Worm (Caenorhabditis elegans) whole organism, late embryonic: ENCODE data around the gene ehbp-1.

Source experiments
- C38D4.7 ChIP-seq: fragments of 200-800 bp; sonication (Bioruptor generic); optimal IDR thresholded peaks from 2 replicates; lab custom pipeline; 2018; ENCODE audit warnings: mild to moderate bottlenecking, missing genetic modification characterization, moderate library complexity, missing compliant biosample characterization
- F13H6.1 ChIP-seq: sonication (generic microtip); optimal IDR thresholded peaks from 2 replicates; lab custom pipeline; 2016; ENCODE audit warnings: missing genetic modification characterization, missing compliant biosample characterization
- K02D7.2 ChIP-seq: sonication (generic microtip); optimal IDR thresholded peaks from 2 replicates; lab custom pipeline; 2017; ENCODE audit warnings: mild to moderate bottlenecking, missing genetic modification characterization, missing compliant biosample characterization
- K09A11.1 ChIP-seq: sonication (generic microtip); optimal IDR thresholded peaks from 2 replicates; lab custom pipeline; 2017; ENCODE audit warnings: antibody characterized with exemption, mild to moderate bottlenecking, missing genetic modification characterization, missing compliant biosample characterization; ENCODE audit not compliant: insufficient read depth
- Y22D7AL.16 ChIP-seq: sonication (generic microtip); optimal IDR thresholded peaks from 2 replicates; lab custom pipeline; 2016; ENCODE audit warnings: missing genetic modification characterization, missing compliant biosample characterization
- ahr-1 ChIP-seq: sonication (generic microtip); optimal IDR thresholded peaks from 2 replicates; lab custom pipeline; 2016; ENCODE audit warnings: missing genetic modification characterization, missing compliant biosample characterization
- ama-1 ChIP-seq: fragments of 150-350 bp; optimal IDR thresholded peaks from 2 replicates; lab custom pipeline; 2014
- ceh-19 ChIP-seq: fragments of 200-800 bp; sonication (Bioruptor generic); optimal IDR thresholded peaks from 2 replicates; lab custom pipeline; 2018; ENCODE audit warnings: mild to moderate bottlenecking, missing genetic modification characterization, missing compliant biosample characterization
- ceh-2 ChIP-seq: sonication (generic microtip); optimal IDR thresholded peaks from 2 replicates; lab custom pipeline; 2016; ENCODE audit warnings: missing genotype, missing genetic modification characterization, missing compliant biosample characterization
- ceh-30 ChIP-seq: fragments of 150-350 bp; optimal IDR thresholded peaks from 2 replicates; lab custom pipeline; 2014; ENCODE audit warnings: missing biosample characterization, missing genetic modification characterization
- ceh-45 ChIP-seq: fragments of 200-800 bp; sonication (Bioruptor generic); IDR thresholded peaks from 2 replicates; pipeline ENCODE4 v1.3.6; 2022; ENCODE audit warnings: missing genetic modification reagents, missing genetic modification characterization, missing compliant biosample characterization
- ceh-48 ChIP-seq: sonication (generic microtip); optimal IDR thresholded peaks from 2 replicates; lab custom pipeline; 2016; ENCODE audit warnings: missing genetic modification characterization, inconsistent platforms, missing compliant biosample characterization
- dmd-4 ChIP-seq: sonication (generic microtip); optimal IDR thresholded peaks from 2 replicates; lab custom pipeline; 2016; ENCODE audit warnings: borderline replicate concordance, missing genetic modification characterization, missing compliant biosample characterization
- elt-2 ChIP-seq: sonication (generic microtip); optimal IDR thresholded peaks from 2 replicates; lab custom pipeline; 2016; ENCODE audit warnings: missing genetic modification reagents, missing genetic modification characterization, missing compliant biosample characterization
- eyg-1 ChIP-seq: sonication (generic microtip); optimal IDR thresholded peaks from 2 replicates; lab custom pipeline; 2016; ENCODE audit warnings: missing genotype, missing genetic modification characterization, missing compliant biosample characterization
- fax-1 ChIP-seq: sonication (generic microtip); optimal IDR thresholded peaks from 2 replicates; lab custom pipeline; 2016; ENCODE audit warnings: missing genotype, missing genetic modification characterization, missing compliant biosample characterization
- fkh-6 ChIP-seq: sonication (generic microtip); optimal IDR thresholded peaks from 2 replicates; lab custom pipeline; 2016; ENCODE audit warnings: missing genetic modification characterization, missing compliant biosample characterization
- gmeb-2 ChIP-seq: sonication (generic microtip); optimal IDR thresholded peaks from 2 replicates; lab custom pipeline; 2016; ENCODE audit warnings: missing genetic modification characterization, inconsistent platforms, missing compliant biosample characterization
- hlh-13 ChIP-seq: fragments of 200-800 bp; sonication (Bioruptor generic); optimal IDR thresholded peaks from 2 replicates; lab custom pipeline; 2018; ENCODE audit warnings: mild to moderate bottlenecking, missing genetic modification characterization, missing compliant biosample characterization
- hlh-30 ChIP-seq: sonication (generic microtip); optimal IDR thresholded peaks from 2 replicates; lab custom pipeline; 2017; ENCODE audit warnings: antibody characterized with exemption, missing genetic modification characterization, missing compliant biosample characterization; ENCODE audit not compliant: insufficient read depth
- lim-6 ChIP-seq: sonication (generic microtip); optimal IDR thresholded peaks from 2 replicates; lab custom pipeline; 2016; ENCODE audit warnings: missing genetic modification characterization, missing compliant biosample characterization
- lin-11 ChIP-seq: fragments of 200-800 bp; sonication (Bioruptor generic); optimal IDR thresholded peaks from 2 replicates; lab custom pipeline; 2018; ENCODE audit warnings: mild to moderate bottlenecking, missing genetic modification characterization, missing compliant biosample characterization
- nhr-11 ChIP-seq: fragments of 150-350 bp; optimal IDR thresholded peaks from 2 replicates; lab custom pipeline; 2014; ENCODE audit warnings: missing biosample characterization, missing genetic modification characterization
- nhr-232 ChIP-seq: sonication (generic microtip); optimal IDR thresholded peaks from 2 replicates; lab custom pipeline; 2016; ENCODE audit warnings: missing genetic modification characterization, missing compliant biosample characterization
- npax-4 ChIP-seq: sonication (generic microtip); optimal IDR thresholded peaks from 2 replicates; lab custom pipeline; 2016; ENCODE audit warnings: missing genetic modification characterization, missing compliant biosample characterization
- pag-3 ChIP-seq: sonication (generic microtip); optimal IDR thresholded peaks from 2 replicates; lab custom pipeline; 2016; ENCODE audit warnings: missing compliant biosample characterization, missing genetic modification characterization, borderline replicate concordance
- pat-9 ChIP-seq: fragments of 200-800 bp; sonication (Bioruptor generic); optimal IDR thresholded peaks from 2 replicates; lab custom pipeline; 2018; ENCODE audit warnings: mild to moderate bottlenecking, missing genetic modification characterization, moderate library complexity, missing compliant biosample characterization
- pax-1 ChIP-seq: fragments of 150-350 bp; optimal IDR thresholded peaks from 2 replicates; lab custom pipeline; 2014; ENCODE audit warnings: missing biosample characterization, missing genetic modification characterization
- pha-2 ChIP-seq: sonication (generic microtip); optimal IDR thresholded peaks from 2 replicates; lab custom pipeline; 2017; ENCODE audit warnings: mild to moderate bottlenecking, missing genetic modification characterization, missing compliant biosample characterization
- sdc-2 ChIP-seq: sonication (generic microtip); optimal IDR thresholded peaks from 2 replicates; lab custom pipeline; 2016; ENCODE audit warnings: missing genotype, missing genetic modification characterization, missing compliant biosample characterization
- tbx-2 ChIP-seq: sonication (generic microtip); optimal IDR thresholded peaks from 2 replicates; lab custom pipeline; 2016; ENCODE audit warnings: missing genetic modification characterization, missing compliant biosample characterization
- tbx-7 ChIP-seq: sonication (generic microtip); optimal IDR thresholded peaks from 2 replicates; lab custom pipeline; 2016; ENCODE audit warnings: missing genotype, missing genetic modification characterization, missing compliant biosample characterization
- ttx-3 ChIP-seq: sonication (generic microtip); optimal IDR thresholded peaks from 2 replicates; lab custom pipeline; 2016; ENCODE audit warnings: missing genetic modification reagents, missing genetic modification characterization, missing compliant biosample characterization
- unc-3 ChIP-seq, 2 experiments: fragments of 200-800 bp in 1 of 2; sonication (Bioruptor generic) in 1 of 2; sonication (generic microtip) in 1 of 2; conservative IDR thresholded peaks in 1 of 2; optimal IDR thresholded peaks in 1 of 2; 2 replicates each; pipeline versions ENCODE4 v1.3.6 to Lab custom; 2016 to 2022; ENCODE audit warnings: missing compliant biosample characterization in 2 of 2, missing genetic modification characterization in 2 of 2, missing genetic modification reagents in 1 of 2
- unc-42 ChIP-seq: sonication (generic microtip); optimal IDR thresholded peaks from 2 replicates; lab custom pipeline; 2016; ENCODE audit warnings: missing genotype, missing genetic modification characterization, missing compliant biosample characterization
- unc-55 ChIP-seq: sonication (generic microtip); optimal IDR thresholded peaks from 2 replicates; lab custom pipeline; 2017; ENCODE audit warnings: missing biosample characterization, missing genetic modification reagents, missing genetic modification characterization
- unc-86 ChIP-seq: sonication (generic microtip); optimal IDR thresholded peaks from 2 replicates; lab custom pipeline; 2016; ENCODE audit warnings: missing genetic modification characterization, missing compliant biosample characterization
- zip-5 ChIP-seq: sonication (generic microtip); optimal IDR thresholded peaks from 2 replicates; lab custom pipeline; 2016; ENCODE audit warnings: missing genetic modification characterization, missing compliant biosample characterization
- ztf-16 ChIP-seq: sonication (generic microtip); optimal IDR thresholded peaks from 2 replicates; lab custom pipeline; 2017; ENCODE audit warnings: missing genetic modification characterization, missing compliant biosample characterization

ehbp-1 gene

DNA sequence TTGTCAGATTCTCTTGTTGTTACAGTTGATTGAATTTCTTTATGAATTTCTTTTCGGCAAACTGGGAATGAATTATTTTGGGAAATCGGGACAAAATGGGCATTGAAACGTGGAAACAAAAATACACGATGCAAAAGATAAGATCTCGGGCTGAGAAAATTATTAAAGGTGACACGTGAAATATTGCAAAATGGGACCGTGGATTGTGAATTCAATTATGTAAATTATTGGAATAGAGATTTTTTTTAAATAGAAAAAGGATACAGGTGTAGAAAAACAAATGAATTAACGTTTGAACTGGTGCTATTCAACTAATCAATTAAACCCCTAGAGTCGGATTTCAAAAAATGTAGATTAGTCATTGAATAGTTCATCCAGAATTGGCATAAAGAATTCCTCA, 18.3 kb downstream of the ehbp-1 start, which contains the start of gene F25B3.4:
TSS of gene F25B3.4 (minus strand) at position 101 of the 400 bp plus-strand sequence.
- TF ChIP-seq K02D7.2 (tag; lab: Kevin White, UChicago), result no peak
- TF ChIP-seq nhr-232 (tag; lab: Kevin White, UChicago), result no peak
- TF ChIP-seq lim-6 (tag; lab: Kevin White, UChicago), result no peak
- TF ChIP-seq ceh-48 (tag; lab: Kevin White, UChicago), result no peak
- no peak for TF ChIP-seq Y22D7AL.16 (tag; lab: Kevin White, UChicago)
- no peak for TF ChIP-seq fax-1 (tag; lab: Kevin White, UChicago)
- no peak for TF ChIP-seq tbx-2
- no peak for TF ChIP-seq C38D4.7 (GFP tag; lab: Kevin White, UChicago)
- TF ChIP-seq ama-1 (lab: Kevin White, UChicago), result no peak
- TF ChIP-seq ttx-3 (tag; lab: Kevin White, UChicago), result no peak
- TF ChIP-seq nhr-11, result no peak
- TF ChIP-seq elt-2 (tag; lab: Kevin White, UChicago), result no peak
- TF ChIP-seq lin-11, result no peak
- no peak for TF ChIP-seq gmeb-2 (tag; lab: Kevin White, UChicago)
- TF ChIP-seq F13H6.1 (tag; lab: Kevin White, UChicago), result no peak
- TF ChIP-seq npax-4, result no peak
- no peak for TF ChIP-seq pax-1
- no peak for TF ChIP-seq dmd-4 (tag; lab: Kevin White, UChicago)
- no peak for TF ChIP-seq eyg-1 (tag; lab: Kevin White, UChicago)
- TF ChIP-seq unc-86 (tag; lab: Kevin White, UChicago), result no peak

DNA sequence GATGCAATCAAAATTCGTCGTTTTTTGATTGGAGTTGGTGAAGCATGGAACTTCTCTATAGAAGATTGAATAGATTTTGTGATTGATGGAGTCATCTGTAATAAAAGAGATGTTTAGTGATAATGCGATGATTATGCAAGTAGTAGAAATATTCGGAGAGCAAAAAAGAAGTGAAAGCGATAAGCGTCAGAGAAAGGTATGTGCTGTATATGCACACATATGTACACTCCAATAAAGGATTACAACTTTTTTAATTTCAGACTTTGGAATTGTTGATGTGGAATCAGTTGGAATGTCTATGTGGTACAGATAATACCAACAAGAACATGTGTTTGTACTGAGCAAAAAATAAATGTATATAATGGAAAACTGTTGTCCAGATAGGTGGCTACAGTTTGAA, 19.8 kb downstream of the ehbp-1 start, which contains the start of gene F25B3.5:
TSS of gene F25B3.5 (minus strand) at position 101 of the 400 bp plus-strand sequence.
- no peak for TF ChIP-seq unc-3 (GFP tag; conservative IDR thresholded peaks at IDR 0.05; lab: Robert Waterston, UW)
- no peak for TF ChIP-seq unc-3 (tag; optimal IDR thresholded peaks at IDR 0.05; lab: Kevin White, UChicago)
- no peak for TF ChIP-seq pag-3 (tag; lab: Kevin White, UChicago)
- TF ChIP-seq ceh-48 (tag; lab: Kevin White, UChicago), result no peak
- TF ChIP-seq ceh-19 (GFP tag; lab: Kevin White, UChicago), result no peak
- TF ChIP-seq lim-6 (tag; lab: Kevin White, UChicago), result no peak
- TF ChIP-seq K02D7.2 (tag; lab: Kevin White, UChicago), result no peak
- TF ChIP-seq tbx-7 (tag; lab: Kevin White, UChicago), result no peak
- TF ChIP-seq hlh-30 (tag; lab: Kevin White, UChicago), result no peak
- no peak for TF ChIP-seq pha-2 (tag; lab: Kevin White, UChicago)
- TF ChIP-seq K09A11.1, result no peak
- TF ChIP-seq sdc-2 (tag; lab: Kevin White, UChicago), result no peak
- TF ChIP-seq ceh-30 (tag; lab: Kevin White, UChicago), result no peak
- TF ChIP-seq gmeb-2 (tag; lab: Kevin White, UChicago), result no peak
- no peak for TF ChIP-seq pat-9 (tag; lab: Kevin White, UChicago)
- TF ChIP-seq ceh-2, result no peak
- no peak for TF ChIP-seq nhr-232 (tag; lab: Kevin White, UChicago)
- TF ChIP-seq fkh-6 (tag; lab: Kevin White, UChicago), result no peak
- no peak for TF ChIP-seq Y22D7AL.16 (tag; lab: Kevin White, UChicago)

DNA sequence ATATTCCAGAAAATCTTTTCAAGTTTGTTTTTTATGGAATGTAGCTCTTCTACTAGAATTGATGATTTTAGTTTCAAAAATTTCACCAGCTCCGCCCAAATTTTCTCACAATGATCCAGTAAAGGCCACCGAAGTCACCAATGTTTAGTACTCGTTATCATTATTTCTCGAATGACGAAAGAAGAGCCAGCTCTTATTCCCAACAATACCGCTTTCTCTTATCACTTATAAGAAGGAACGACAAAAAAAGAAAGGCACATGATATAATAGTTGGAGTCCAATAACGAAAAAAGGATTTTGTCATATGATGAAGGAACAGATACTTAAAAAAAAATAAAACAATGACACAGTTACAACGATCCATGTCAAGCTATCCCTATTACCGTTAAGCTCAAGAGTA, 20.6 kb downstream of the ehbp-1 start:
- TF ChIP-seq elt-2 (tag; lab: Kevin White, UChicago) (peak; percentile 3), ahr-1 (tag; lab: Kevin White, UChicago) (no peak), nhr-11 (no peak), unc-55 (GFP tag; lab: Kevin White, UChicago) (no peak), ama-1 (lab: Kevin White, UChicago) (no peak), zip-5 (no peak)

DNA sequence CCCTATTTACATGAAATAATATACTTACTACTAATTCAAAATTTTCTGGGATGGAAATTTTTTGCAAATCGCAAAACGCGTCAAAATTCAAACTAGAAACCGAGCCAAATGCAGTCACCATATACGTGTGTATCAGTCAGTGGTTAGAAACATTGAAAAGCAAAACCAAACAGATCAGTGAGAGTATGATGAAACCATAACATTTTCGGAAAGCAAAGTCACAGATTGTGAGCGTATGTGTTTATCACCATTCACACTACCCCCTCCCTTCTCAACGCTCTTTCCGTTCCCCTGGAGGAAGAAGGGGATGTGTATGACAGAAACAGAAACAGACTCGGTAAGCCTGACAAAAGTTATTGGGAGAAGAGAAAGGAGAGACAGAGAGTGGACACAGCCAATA, 21.2 kb downstream of the ehbp-1 start:
- no peak for TF ChIP-seq ahr-1 (tag; lab: Kevin White, UChicago)
- TF ChIP-seq unc-42, result no peak
- TF ChIP-seq unc-55 (GFP tag; lab: Kevin White, UChicago), result no peak
- TF ChIP-seq F13H6.1 (tag; lab: Kevin White, UChicago), result no peak
- no peak for TF ChIP-seq hlh-13 (GFP tag; lab: Kevin White, UChicago)
- no peak for TF ChIP-seq ttx-3 (tag; lab: Kevin White, UChicago)
- no peak for TF ChIP-seq ztf-16 (tag; lab: Kevin White, UChicago)
- no peak for TF ChIP-seq ceh-45
- TF ChIP-seq gmeb-2 (tag; lab: Kevin White, UChicago), result no peak
- TF ChIP-seq zip-5, result no peak
- no peak for TF ChIP-seq tbx-2
- TF ChIP-seq nhr-232 (tag; lab: Kevin White, UChicago), result no peak
